Fruit fly (Drosophila melanogaster): Measurements from ENCODE around the gene CG2129.

Gene CG2129

DNA sequence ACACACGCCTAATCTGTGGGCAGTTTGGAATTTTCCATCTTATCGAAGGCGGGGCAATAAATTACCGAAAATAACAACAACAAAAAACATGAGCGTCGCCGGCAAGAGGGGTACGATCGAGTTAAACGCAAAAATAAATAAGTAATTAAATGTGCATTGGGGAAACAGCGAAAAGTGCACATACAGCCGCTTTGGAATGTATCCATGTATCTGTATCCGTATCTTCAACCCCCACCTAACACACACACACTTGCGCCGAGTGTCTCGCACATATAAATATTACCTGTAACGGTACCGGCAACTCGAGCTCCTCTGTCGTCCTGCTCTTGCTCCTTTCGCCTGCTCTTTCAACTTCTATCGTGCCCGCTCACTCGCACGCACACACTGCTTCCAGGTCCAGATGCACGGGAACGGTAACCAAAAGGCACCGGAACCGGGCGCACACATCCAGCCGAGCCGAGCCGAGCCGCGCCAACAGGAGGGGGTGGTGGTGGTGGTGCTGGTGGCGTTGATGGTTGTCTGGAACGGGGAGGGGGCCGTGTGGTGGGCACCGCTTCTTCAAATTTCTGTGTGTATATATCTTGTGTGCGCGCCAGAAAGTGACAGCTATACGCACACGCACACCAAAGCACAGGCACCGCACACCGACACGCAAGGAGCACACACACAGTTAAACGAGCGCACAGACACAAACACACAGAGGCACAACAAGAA is 4.1 kb upstream of the CG2129 start:
- TF ChIP-seq CG9948 (tag; optimal IDR thresholded peaks at IDR 0.05) (no peak), Ets98B (GFP tag; IDR thresholded peaks at IDR 0.05) (peak; percentile 51; the same call in 1 of the 2 replicates), fd96Ca (GFP tag; IDR thresholded peaks at IDR 0.05) (peak; percentile 5; the same call in 1 of the 3 replicates), CG32121 (GFP tag; IDR thresholded peaks at IDR 0.05) (peak; percentile 66), CG8301 (tag; optimal IDR thresholded peaks at IDR 0.05) (peak; percentile 12), CG8159 (tag; optimal IDR thresholded peaks at IDR 0.05) (peak; percentile 17), gl (tag; optimal IDR thresholded peaks at IDR 0.05) (no peak), EcR (GFP tag; optimal IDR thresholded peaks at IDR 0.05) (peak; percentile 40), Pif1B (GFP tag; optimal IDR thresholded peaks at IDR 0.05) (no peak), D1 (tag; optimal IDR thresholded peaks at IDR 0.05) (no peak), CG17806 (tag; optimal IDR thresholded peaks at IDR 0.05) (no peak), CG10348 (GFP tag; IDR thresholded peaks at IDR 0.05) (0 out of 2 replicates have a peak, but pooled peaks have one; percentile 20), CG34367 (tag; optimal IDR thresholded peaks at IDR 0.05) (no peak), Snoo (tag; optimal IDR thresholded peaks at IDR 0.05) (no peak), Pif1A (GFP tag; optimal IDR thresholded peaks at IDR 0.05) (peak; percentile 16), CG15710 (tag; optimal IDR thresholded peaks at IDR 0.05) (peak; percentile 4), CG13204 (GFP tag; optimal IDR thresholded peaks at IDR 0.05) (peak; percentile 94), rn (GFP tag; IDR thresholded peaks at IDR 0.05) (no peak), CG4496 (GFP tag; IDR thresholded peaks at IDR 0.05) (peak; percentile 93), CG12605 (GFP tag; IDR thresholded peaks at IDR 0.05) (peak; percentile 54), CG14655 (GFP tag; optimal IDR thresholded peaks at IDR 0.05) (no peak)

- TF ChIP-seq fd96Ca (GFP tag; IDR thresholded peaks at IDR 0.05) (no peak), CG15710 (tag; optimal IDR thresholded peaks at IDR 0.05) (no peak), CG9948 (tag; optimal IDR thresholded peaks at IDR 0.05) (no peak), rn (GFP tag; IDR thresholded peaks at IDR 0.05) (no peak), D1 (tag; optimal IDR thresholded peaks at IDR 0.05) (no peak), CG12605 (GFP tag; IDR thresholded peaks at IDR 0.05) (no peak), CG4496 (GFP tag; IDR thresholded peaks at IDR 0.05) (no peak), CG14655 (GFP tag; optimal IDR thresholded peaks at IDR 0.05) (no peak), Ets98B (GFP tag; IDR thresholded peaks at IDR 0.05) (no peak), CG17806 (tag; optimal IDR thresholded peaks at IDR 0.05) (no peak), CG8159 (tag; optimal IDR thresholded peaks at IDR 0.05) (no peak), Pif1A (GFP tag; optimal IDR thresholded peaks at IDR 0.05) (no peak), CG13204 (GFP tag; optimal IDR thresholded peaks at IDR 0.05) (no peak), Snoo (tag; optimal IDR thresholded peaks at IDR 0.05) (no peak), gl (tag; optimal IDR thresholded peaks at IDR 0.05) (no peak), CG34367 (tag; optimal IDR thresholded peaks at IDR 0.05) (no peak), Pif1B (GFP tag; optimal IDR thresholded peaks at IDR 0.05) (no peak), EcR (GFP tag; optimal IDR thresholded peaks at IDR 0.05) (no peak), CG32121 (GFP tag; IDR thresholded peaks at IDR 0.05) (no peak), CG10348 (GFP tag; IDR thresholded peaks at IDR 0.05) (no peak)
Measured at dm6 chrX:8142067-8142462, 3.6 kb upstream of the CG2129 start, which contains the start of gene Smox. Gene Smox (minus strand): TSS chrX:8142279.

dm6 chrX:8143537-8143936 is 2.1 kb upstream of the CG2129 start, which contains the start of gene CG17982:
Gene CG17982 (minus strand): TSS chrX:8143835.
- TF ChIP-seq CG8301 (tag; optimal IDR thresholded peaks at IDR 0.05) (peak; percentile 83), Ets98B (GFP tag; IDR thresholded peaks at IDR 0.05) (peak; percentile 87), CG14655 (GFP tag; optimal IDR thresholded peaks at IDR 0.05) (no peak), fd96Ca (GFP tag; IDR thresholded peaks at IDR 0.05) (peak; percentile 87), CG13204 (GFP tag; optimal IDR thresholded peaks at IDR 0.05) (no peak), CG17806 (tag; optimal IDR thresholded peaks at IDR 0.05) (peak; percentile 89), Snoo (tag; optimal IDR thresholded peaks at IDR 0.05) (peak; percentile 87), rn (GFP tag; IDR thresholded peaks at IDR 0.05) (peak; percentile 60), CG32121 (GFP tag; IDR thresholded peaks at IDR 0.05) (peak; percentile 85), CG12605 (GFP tag; IDR thresholded peaks at IDR 0.05) (peak; percentile 66), D1 (tag; optimal IDR thresholded peaks at IDR 0.05) (no peak), CG8159 (tag; optimal IDR thresholded peaks at IDR 0.05) (peak; percentile 88), Pif1A (GFP tag; optimal IDR thresholded peaks at IDR 0.05) (peak; percentile 94), CG15710 (tag; optimal IDR thresholded peaks at IDR 0.05) (peak; percentile 87), Pif1B (GFP tag; optimal IDR thresholded peaks at IDR 0.05) (peak; percentile 93), EcR (GFP tag; optimal IDR thresholded peaks at IDR 0.05) (no peak), CG9948 (tag; optimal IDR thresholded peaks at IDR 0.05) (peak; percentile 81), CG4496 (GFP tag; IDR thresholded peaks at IDR 0.05) (peak; percentile 93), CG10348 (GFP tag; IDR thresholded peaks at IDR 0.05) (peak; percentile 18; the same call in 1 of the 2 replicates), gl (tag; optimal IDR thresholded peaks at IDR 0.05) (peak; percentile 75), CG34367 (tag; optimal IDR thresholded peaks at IDR 0.05) (peak; percentile 86)

DNA sequence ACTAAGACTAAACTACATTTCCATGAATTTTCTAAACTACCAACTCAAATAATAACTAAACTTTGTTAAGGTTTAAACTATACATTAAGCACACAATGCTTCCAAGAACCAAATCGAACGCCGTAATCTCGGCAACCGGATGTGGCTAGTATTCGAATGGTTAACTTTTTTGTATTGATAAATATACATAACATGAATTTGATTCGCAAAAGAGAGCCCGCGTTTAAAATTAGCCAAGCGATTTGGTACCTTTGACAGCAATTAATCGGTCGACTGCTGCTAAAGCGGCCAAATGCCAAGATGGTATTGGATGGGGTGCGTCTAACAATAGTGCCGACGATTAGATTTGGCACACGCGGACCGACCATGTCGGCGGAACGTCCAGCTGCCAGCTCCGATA is 2.0 kb downstream of the CG2129 start, which contains the start of gene CG15336:
CG15336 (plus strand) TSS at position 301 of the 400 bp plus-strand sequence.
- no peak for TF ChIP-seq CG15710 (tag; optimal IDR thresholded peaks at IDR 0.05)

dm6 chrX:8148556-8148955 is 2.9 kb downstream of the CG2129 start, which contains the start of gene CG10959:
Gene CG10959 (plus strand): TSS chrX:8148783.
- TF ChIP-seq CG10348 (GFP tag; IDR thresholded peaks at IDR 0.05) (no peak), CG13204 (GFP tag; optimal IDR thresholded peaks at IDR 0.05) (no peak), CG4496 (GFP tag; IDR thresholded peaks at IDR 0.05) (no peak), fd96Ca (GFP tag; IDR thresholded peaks at IDR 0.05) (no peak), CG8159 (tag; optimal IDR thresholded peaks at IDR 0.05) (no peak), CG34367 (tag; optimal IDR thresholded peaks at IDR 0.05) (no peak), EcR (GFP tag; optimal IDR thresholded peaks at IDR 0.05) (no peak), CG9948 (tag; optimal IDR thresholded peaks at IDR 0.05) (no peak), rn (GFP tag; IDR thresholded peaks at IDR 0.05) (no peak), CG8301 (tag; optimal IDR thresholded peaks at IDR 0.05) (no peak)

All from whole organism, pupa.